Worm (Caenorhabditis elegans) whole organism, L1 larva: ENCODE results near the gene C09B8.3.

Experiments
- C16A3.4 ChIP-seq: fragments of 150-350 bp; optimal IDR thresholded peaks from 2 replicates; lab custom pipeline; 2014; ENCODE audit warnings: missing biosample characterization, missing genetic modification characterization
- aly-2 ChIP-seq: fragments of 150-350 bp; optimal IDR thresholded peaks from 2 replicates; lab custom pipeline; 2014; ENCODE audit warnings: missing biosample characterization, missing genetic modification characterization
- egl-13 ChIP-seq: sonication (generic microtip); optimal IDR thresholded peaks from 2 replicates; lab custom pipeline; 2016; ENCODE audit warnings: missing genotype, missing genetic modification reagents, missing genetic modification characterization, missing compliant biosample characterization
- lin-15B ChIP-seq: fragments of 150-350 bp; sonication (generic microtip); optimal IDR thresholded peaks from 3 replicates; lab custom pipeline; 2014; ENCODE audit warnings: missing biosample characterization, missing genetic modification characterization
- lir-3 ChIP-seq: sonication (generic microtip); optimal IDR thresholded peaks from 2 replicates; lab custom pipeline; 2016; ENCODE audit warnings: mild to moderate bottlenecking, missing genetic modification characterization, moderate library complexity, missing compliant biosample characterization; ENCODE audit not compliant: poor library complexity
- nhr-19 ChIP-seq: fragments of 200-800 bp; sonication (Bioruptor generic); conservative IDR thresholded peaks from 2 replicates; pipeline ENCODE4 v1.3.6; 2022; ENCODE audit warnings: missing genetic modification characterization, missing compliant biosample characterization
- nhr-237 ChIP-seq: fragments of 150-350 bp; optimal IDR thresholded peaks from 2 replicates; lab custom pipeline; 2014; ENCODE audit warnings: missing biosample characterization, missing genetic modification characterization
- nhr-28 ChIP-seq: fragments of 150-350 bp; optimal IDR thresholded peaks from 2 replicates; lab custom pipeline; 2014; ENCODE audit warnings: missing biosample characterization, missing genetic modification characterization
- nhr-76 ChIP-seq: sonication (generic microtip); optimal IDR thresholded peaks from 2 replicates; lab custom pipeline; 2017; ENCODE audit warnings: missing biosample characterization, missing genetic modification characterization
- nhr-77 ChIP-seq: fragments of 150-350 bp; optimal IDR thresholded peaks from 2 replicates; lab custom pipeline; 2014; ENCODE audit warnings: missing biosample characterization, missing genetic modification characterization
- pqm-1 ChIP-seq: sonication (generic microtip); optimal IDR thresholded peaks from 3 replicates; lab custom pipeline; 2017; ENCODE audit warnings: missing biosample characterization, missing genetic modification characterization
- unc-62 ChIP-seq: fragments of 150-350 bp; optimal IDR thresholded peaks from 2 replicates; lab custom pipeline; 2014; ENCODE audit warnings: missing biosample characterization, missing genetic modification reagents, missing genetic modification characterization
- ztf-11 ChIP-seq, 2 experiments: sonication (generic microtip); optimal IDR thresholded peaks; 2 replicates each; lab custom pipeline; 2016 to 2017; ENCODE audit warnings: missing genetic modification characterization in 2 of 2, missing biosample characterization in 1 of 2, missing compliant biosample characterization in 1 of 2

DNA sequence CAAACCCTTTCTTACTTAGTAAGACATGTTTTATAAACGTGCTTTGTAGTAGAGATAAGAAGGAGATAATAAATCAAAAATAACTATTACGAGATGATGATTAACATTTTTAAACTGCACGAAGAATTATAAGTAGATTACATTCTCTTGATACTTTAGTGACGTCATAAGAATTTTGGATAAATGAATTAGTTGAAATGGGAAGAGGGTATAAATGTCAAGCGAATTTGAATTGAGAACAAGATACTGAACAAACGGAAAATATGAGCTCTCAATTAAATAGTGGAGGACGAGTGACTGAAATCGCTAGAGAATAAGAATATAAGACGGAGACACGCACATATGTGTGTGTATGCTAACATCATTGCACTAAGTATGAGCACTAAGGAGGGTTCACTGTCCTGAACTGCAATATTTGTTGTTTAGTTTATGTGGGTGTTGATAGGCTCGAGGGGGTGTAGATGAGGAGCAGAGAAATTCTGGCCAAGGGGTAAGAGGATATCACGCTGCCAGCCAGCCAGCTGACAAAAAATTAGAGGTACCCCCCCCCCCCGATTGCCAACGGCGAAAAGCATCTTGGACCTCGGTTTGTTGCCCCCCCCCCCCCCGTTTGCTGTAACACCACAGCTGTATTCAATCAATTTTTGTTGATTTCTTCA lies 30.1 kb upstream of the C09B8.3 start:
- TF ChIP-seq C16A3.4 (tag; lab: Kevin White, UChicago) (no peak), ztf-11 (tag; optimal IDR thresholded peaks at IDR 0.05; lab: Kevin White, UChicago) (no peak), nhr-19 (GFP tag; lab: Robert Waterston, UW) (no peak; the same call in 1 of the 2 replicates), lin-15B (tag; lab: Kevin White, UChicago) (no peak), lir-3 (tag; lab: Kevin White, UChicago) (no peak), unc-62 (GFP tag; lab: Kevin White, UChicago) (no peak), nhr-77 (tag; lab: Kevin White, UChicago) (no peak), nhr-28 (tag; lab: Kevin White, UChicago) (no peak), egl-13 (tag; lab: Kevin White, UChicago) (no peak), pqm-1 (tag; lab: Kevin White, UChicago) (no peak), nhr-76 (tag; lab: Kevin White, UChicago) (no peak), aly-2 (tag; lab: Kevin White, UChicago) (no peak), nhr-237 (tag; lab: Kevin White, UChicago) (no peak)
